Fruit fly (Drosophila melanogaster) whole organism, embryonic: Measurements from ENCODE around the gene Rad60.

Experiments used
- CG10959 ChIP-seq: fragments of 200-800 bp; sonication (Bioruptor generic); IDR thresholded peaks from 2 replicates; pipeline ENCODE4 v1.3.6; 2022; ENCODE audit warnings: missing biosample characterization, missing genetic modification characterization
- CG13624 ChIP-seq: fragments of 200-800 bp; sonication (Bioruptor generic); optimal IDR thresholded peaks from 2 replicates; lab custom pipeline; 2016; ENCODE audit warnings: missing biosample characterization, missing genetic modification characterization
- CG14710 ChIP-seq: fragments of 200-800 bp; sonication (Bioruptor generic); optimal IDR thresholded peaks from 3 replicates; lab custom pipeline; 2019; ENCODE audit warnings: missing biosample characterization, mild to moderate bottlenecking, missing genetic modification characterization, moderate library complexity
- CG15073 ChIP-seq: fragments of 200-800 bp; sonication (Bioruptor generic); optimal IDR thresholded peaks from 2 replicates; lab custom pipeline; 2016; ENCODE audit warnings: missing biosample characterization, missing genetic modification characterization
- CG17568 ChIP-seq: fragments of 200-800 bp; sonication (Bioruptor generic); optimal IDR thresholded peaks from 2 replicates; lab custom pipeline; 2018; ENCODE audit warnings: missing biosample characterization, mild to moderate bottlenecking, missing genetic modification characterization, moderate library complexity
- CG17829 ChIP-seq: fragments of 200-800 bp; optimal IDR thresholded peaks from 2 replicates; lab custom pipeline; 2019; ENCODE audit warnings: missing biosample characterization, mild to moderate bottlenecking, missing genetic modification characterization, moderate library complexity
- CG1792 ChIP-seq: fragments of 200-800 bp; sonication (Bioruptor generic); optimal IDR thresholded peaks from 2 replicates; lab custom pipeline; 2016; ENCODE audit warnings: missing biosample characterization, missing genetic modification characterization
- CG18011 ChIP-seq: fragments of 200-800 bp; sonication (Bioruptor generic); optimal IDR thresholded peaks from 2 replicates; lab custom pipeline; 2017; ENCODE audit warnings: missing biosample characterization, missing genetic modification characterization, mild to moderate bottlenecking, moderate library complexity, missing genotype
- CG3838 ChIP-seq: fragments of 200-800 bp; sonication (Bioruptor generic); optimal IDR thresholded peaks from 3 replicates; lab custom pipeline; 2016; ENCODE audit warnings: missing biosample characterization, missing genetic modification characterization
- CG4360 ChIP-seq: fragments of 200-800 bp; sonication (Bioruptor generic); IDR thresholded peaks from 2 replicates; pipeline ENCODE4 v1.3.6; 2022; ENCODE audit warnings: missing biosample characterization, missing genetic modification characterization
- CG4424 ChIP-seq: fragments of 200-800 bp; sonication (Bioruptor generic); optimal IDR thresholded peaks from 3 replicates; lab custom pipeline; 2016; ENCODE audit warnings: missing biosample characterization, missing genetic modification characterization
- CG4820 ChIP-seq: fragments of 200-800 bp; sonication (Bioruptor generic); optimal IDR thresholded peaks from 3 replicates; lab custom pipeline; 2016; ENCODE audit warnings: missing biosample characterization, missing genetic modification characterization
- CG6765 ChIP-seq: fragments of 200-800 bp; sonication (Bioruptor generic); optimal IDR thresholded peaks from 3 replicates; lab custom pipeline; 2017; ENCODE audit warnings: missing biosample characterization, mild to moderate bottlenecking, missing genetic modification characterization
- CG6854 ChIP-seq: fragments of 200-800 bp; sonication (Bioruptor generic); optimal IDR thresholded peaks from 3 replicates; lab custom pipeline; 2017; ENCODE audit warnings: missing biosample characterization, mild to moderate bottlenecking, missing genetic modification characterization
- CG7372 ChIP-seq: fragments of 200-800 bp; sonication (Bioruptor generic); IDR thresholded peaks from 2 replicates; pipeline ENCODE4 v1.3.6; 2022; ENCODE audit warnings: missing biosample characterization, missing genetic modification characterization
- CG7556 ChIP-seq: fragments of 200-800 bp; sonication (Bioruptor generic); optimal IDR thresholded peaks from 2 replicates; lab custom pipeline; 2017; ENCODE audit warnings: missing biosample characterization, mild to moderate bottlenecking, missing genetic modification characterization
- CG9817 ChIP-seq: fragments of 200-800 bp; sonication (Bioruptor generic); optimal IDR thresholded peaks from 2 replicates; lab custom pipeline; 2018; ENCODE audit warnings: missing biosample characterization, mild to moderate bottlenecking, missing genetic modification characterization, moderate library complexity
- CHES-1-like ChIP-seq: fragments of 200-800 bp; sonication (Bioruptor generic); optimal IDR thresholded peaks from 2 replicates; lab custom pipeline; 2016; ENCODE audit warnings: missing biosample characterization, missing genetic modification characterization
- D ChIP-seq, 2 experiments: fragments of 200-800 bp in 1 of 2; fragments of >200 bp in 1 of 2; sonication (Bioruptor generic) in 1 of 2; optimal IDR thresholded peaks; 2 replicates in 1 of 2; 3 replicates in 1 of 2; lab custom pipeline; 2017; ENCODE audit warnings: mild to moderate bottlenecking in 1 of 2, missing biosample characterization in 1 of 2, missing genetic modification characterization in 1 of 2, missing genetic modification reagents in 1 of 2
- D19A ChIP-seq: fragments of 200-800 bp; optimal IDR thresholded peaks from 3 replicates; lab custom pipeline; 2019; ENCODE audit warnings: missing biosample characterization, mild to moderate bottlenecking, missing genetic modification characterization, moderate library complexity
- Dfd ChIP-seq, 2 experiments: fragments of >200 bp; optimal IDR thresholded peaks; 2 replicates each; lab custom pipeline; 2017; ENCODE audit warnings: missing biosample characterization in 2 of 2, missing genetic modification characterization in 2 of 2
- Hey ChIP-seq: fragments of 200-800 bp; sonication (Bioruptor generic); optimal IDR thresholded peaks from 3 replicates; lab custom pipeline; 2018; ENCODE audit warnings: missing biosample characterization, mild to moderate bottlenecking, missing genetic modification characterization
- HmgZ ChIP-seq: fragments of 200-800 bp; sonication (Bioruptor generic); optimal IDR thresholded peaks from 2 replicates; lab custom pipeline; 2018; ENCODE audit warnings: missing biosample characterization, mild to moderate bottlenecking, missing genetic modification characterization
- Hmr ChIP-seq: fragments of 200-800 bp; sonication (Bioruptor generic); optimal IDR thresholded peaks from 3 replicates; lab custom pipeline; 2017; ENCODE audit warnings: mild to moderate bottlenecking, missing biosample characterization, missing genetic modification reagents, missing genetic modification characterization
- Max ChIP-seq: fragments of 200-800 bp; sonication (Bioruptor generic); optimal IDR thresholded peaks from 2 replicates; lab custom pipeline; 2016; ENCODE audit warnings: missing biosample characterization, mild to moderate bottlenecking, missing genetic modification characterization
- Meics ChIP-seq: fragments of 200-800 bp; sonication (Bioruptor generic); optimal IDR thresholded peaks from 2 replicates; lab custom pipeline; 2017; ENCODE audit warnings: missing biosample characterization, mild to moderate bottlenecking, missing genetic modification characterization
- NC2β ChIP-seq: fragments of 200-800 bp; sonication (Bioruptor generic); optimal IDR thresholded peaks from 2 replicates; lab custom pipeline; 2016; ENCODE audit warnings: missing biosample characterization, missing genetic modification characterization
- Nf-YC ChIP-seq: fragments of 200-800 bp; optimal IDR thresholded peaks from 3 replicates; lab custom pipeline; 2019; ENCODE audit warnings: missing biosample characterization, mild to moderate bottlenecking, missing genetic modification characterization, moderate library complexity
- Oaz ChIP-seq: fragments of 200-800 bp; sonication (Bioruptor generic); IDR thresholded peaks from 2 replicates; pipeline ENCODE4 v1.3.6; 2022; ENCODE audit warnings: missing biosample characterization, missing genetic modification characterization
- Opbp ChIP-seq: fragments of 200-800 bp; sonication (Bioruptor generic); IDR thresholded peaks from 3 replicates; pipeline ENCODE4 v1.3.6; 2022; ENCODE audit warnings: missing biosample characterization, missing genetic modification characterization; ENCODE audit not compliant: partially characterized antibody
- Sin3A ChIP-seq: fragments of >200 bp; optimal IDR thresholded peaks from 2 replicates; lab custom pipeline; 2018
- TFAM ChIP-seq: fragments of 200-800 bp; sonication (Bioruptor generic); optimal IDR thresholded peaks from 2 replicates; lab custom pipeline; 2017; ENCODE audit warnings: missing biosample characterization, missing genetic modification characterization, inconsistent platforms
- Taf1 ChIP-seq: fragments of 200-800 bp; sonication (Bioruptor generic); IDR thresholded peaks from 2 replicates; pipeline ENCODE4 v1.3.6; 2022; ENCODE audit warnings: missing biosample characterization, missing genetic modification characterization
- Vsx1 ChIP-seq: fragments of 200-800 bp; sonication (Bioruptor generic); optimal IDR thresholded peaks from 2 replicates; lab custom pipeline; 2017; ENCODE audit warnings: missing biosample characterization, mild to moderate bottlenecking, missing genetic modification characterization, missing genetic modification reagents
- ara ChIP-seq: fragments of 200-800 bp; sonication (Bioruptor generic); IDR thresholded peaks from 2 replicates; pipeline ENCODE4 v1.3.6; 2022; ENCODE audit warnings: missing biosample characterization, missing genetic modification characterization
- cwo ChIP-seq: fragments of 200-800 bp; sonication (Bioruptor generic); optimal IDR thresholded peaks from 3 replicates; lab custom pipeline; 2017; ENCODE audit warnings: missing biosample characterization, missing genetic modification characterization, mild to moderate bottlenecking, moderate library complexity, missing genetic modification reagents
- dan ChIP-seq: fragments of 200-800 bp; sonication (Bioruptor generic); IDR thresholded peaks from 2 replicates; pipeline ENCODE4 v1.3.6; 2022; ENCODE audit warnings: missing biosample characterization, missing genetic modification characterization
- exex ChIP-seq: fragments of 200-800 bp; sonication (Bioruptor generic); optimal IDR thresholded peaks from 4 replicates; lab custom pipeline; 2018; ENCODE audit warnings: missing biosample characterization, mild to moderate bottlenecking, missing genetic modification characterization, moderate library complexity
- insv ChIP-seq, 2 experiments: fragments of 200-800 bp; sonication (Bioruptor generic); optimal IDR thresholded peaks; 3 replicates each; lab custom pipeline; 2016 to 2018; ENCODE audit warnings: missing biosample characterization in 2 of 2, missing genetic modification characterization in 2 of 2
- jigr1 ChIP-seq: fragments of 200-800 bp; sonication (Bioruptor generic); IDR thresholded peaks from 3 replicates; pipeline ENCODE4 v1.3.6; 2022; ENCODE audit warnings: missing biosample characterization, missing genetic modification characterization
- jing ChIP-seq: fragments of 200-800 bp; sonication (Bioruptor generic); optimal IDR thresholded peaks from 2 replicates; lab custom pipeline; 2018; ENCODE audit warnings: missing biosample characterization, mild to moderate bottlenecking, missing genetic modification characterization
- knrl ChIP-seq: fragments of 200-800 bp; sonication (Bioruptor generic); IDR thresholded peaks from 3 replicates; pipeline ENCODE4 v1.3.6; 2022; ENCODE audit warnings: missing biosample characterization, missing genetic modification characterization; ENCODE audit not compliant: partially characterized antibody
- mirr ChIP-seq: fragments of 200-800 bp; sonication (Bioruptor generic); optimal IDR thresholded peaks from 3 replicates; lab custom pipeline; 2018; ENCODE audit warnings: missing biosample characterization, mild to moderate bottlenecking, missing genetic modification characterization
- nmo ChIP-seq: fragments of 200-800 bp; sonication (Bioruptor generic); optimal IDR thresholded peaks from 2 replicates; lab custom pipeline; 2018; ENCODE audit warnings: missing biosample characterization, mild to moderate bottlenecking, missing genetic modification characterization, moderate library complexity
- pan ChIP-seq, 4 experiments: fragments of >200 bp in 3 of 4; fragments of 200-800 bp in 1 of 4; sonication (Bioruptor generic) in 1 of 4; optimal IDR thresholded peaks in 3 of 4; IDR thresholded peaks in 1 of 4; 2 replicates each; pipeline versions ENCODE4 v1.3.6 to Lab custom; 2017 to 2022; ENCODE audit warnings: missing biosample characterization in 2 of 4, missing genetic modification characterization in 2 of 4, mixed read lengths in 1 of 4
- pho ChIP-seq: fragments of 200-800 bp; sonication (Bioruptor generic); optimal IDR thresholded peaks from 2 replicates; lab custom pipeline; 2016; ENCODE audit warnings: missing biosample characterization, missing genetic modification characterization
- run ChIP-seq: fragments of 200-800 bp; sonication (Bioruptor generic); optimal IDR thresholded peaks from 3 replicates; lab custom pipeline; 2018; ENCODE audit warnings: missing biosample characterization, mild to moderate bottlenecking, missing genetic modification characterization
- sd ChIP-seq: fragments of 200-800 bp; sonication (Bioruptor generic); optimal IDR thresholded peaks from 3 replicates; lab custom pipeline; 2018; ENCODE audit warnings: missing biosample characterization, mild to moderate bottlenecking, missing genetic modification characterization, moderate library complexity
- sna ChIP-seq: fragments of 200-800 bp; sonication (Bioruptor generic); IDR thresholded peaks from 2 replicates; pipeline ENCODE4 v1.3.6; 2022; ENCODE audit warnings: missing biosample characterization, missing genetic modification characterization; ENCODE audit not compliant: partially characterized antibody
- sr ChIP-seq: fragments of 200-800 bp; sonication (Bioruptor generic); IDR thresholded peaks from 3 replicates; pipeline ENCODE4 v1.3.6; 2022; ENCODE audit warnings: missing biosample characterization, missing genetic modification characterization
- stc ChIP-seq: fragments of 200-800 bp; sonication (Bioruptor generic); IDR thresholded peaks from 2 replicates; pipeline ENCODE4 v1.3.6; 2022; ENCODE audit warnings: missing biosample characterization, missing genetic modification characterization

Gene Rad60

dm6 chr3R:23212764-23213163 lies 38.5 kb downstream of the Rad60 start (continued):
- TF ChIP-seq jigr1 (GFP tag; lab: Robert Waterston, UW) (no peak), CG13624 (GFP tag; lab: Kevin White, UChicago) (no peak), CG17568 (GFP tag; lab: Kevin White, UChicago) (no peak), CG7556 (GFP tag; lab: Kevin White, UChicago) (no peak), Vsx1 (GFP tag; lab: Kevin White, UChicago) (no peak), CG6854 (GFP tag; lab: Kevin White, UChicago) (no peak), HmgZ (tag; lab: Kevin White, UChicago) (no peak), CG4360 (GFP tag; lab: Robert Waterston, UW) (no peak), jing (no peak), Opbp (no peak), Hey (tag; lab: Kevin White, UChicago) (peak; percentile 99), CG14710 (tag; lab: Kevin White, UChicago) (no peak), CHES-1-like (GFP tag; lab: Kevin White, UChicago) (no peak), CG4820 (GFP tag; lab: Kevin White, UChicago) (no peak), sna (GFP tag; lab: Robert Waterston, UW) (no peak), CG6765 (no peak), Taf1 (GFP tag; lab: Robert Waterston, UW) (no peak), sr (GFP tag; lab: Robert Waterston, UW) (no peak), run (tag; lab: Kevin White, UChicago) (no peak), CG3838 (GFP tag; lab: Kevin White, UChicago) (no peak), NC2β (no peak), Nf-YC (tag; lab: Kevin White, UChicago) (no peak), nmo (GFP tag; lab: Kevin White, UChicago) (no peak), Dfd (GFP tag; optimal IDR thresholded peaks at IDR 0.05; lab: Kevin White, UChicago) (no peak), pan (optimal IDR thresholded peaks at IDR 0.05; lab: Kevin White, UChicago) (no peak), pan (GFP tag; optimal IDR thresholded peaks at IDR 0.05 in 1 of 2, IDR thresholded peaks at IDR 0.05 in 1 of 2) (peak in 1 of 2 experiments; percentile 11), TFAM (no peak), Max (no peak), Hmr (GFP tag; lab: Kevin White, UChicago) (no peak), CG15073 (GFP tag; lab: Kevin White, UChicago) (no peak), D (optimal IDR thresholded peaks at IDR 0.05; lab: Kevin White, UChicago) (no peak), D (GFP tag; optimal IDR thresholded peaks at IDR 0.05; lab: Kevin White, UChicago) (no peak), exex (peak; percentile 68), CG10959 (GFP tag; lab: Robert Waterston, UW) (no peak), D19A (tag; lab: Kevin White, UChicago) (no peak), CG9817 (tag; lab: Kevin White, UChicago) (peak; percentile 12), cwo (peak; percentile 84), stc (GFP tag; lab: Robert Waterston, UW) (no peak), knrl (no peak), insv (GFP tag; optimal IDR thresholded peaks at IDR 0.05; lab: Kevin White, UChicago) (no peak), Sin3A (lab: Kevin White, UChicago) (no peak), CG17829 (tag; lab: Kevin White, UChicago) (no peak), pho (GFP tag; lab: Kevin White, UChicago) (no peak), dan (GFP tag; lab: Robert Waterston, UW) (no peak), CG18011 (GFP tag; lab: Kevin White, UChicago) (no peak), CG1792 (GFP tag; lab: Kevin White, UChicago) (no peak), CG7372 (GFP tag; lab: Robert Waterston, UW) (no peak), Meics (no peak), CG4424 (GFP tag; lab: Kevin White, UChicago) (no peak), ara (GFP tag; lab: Robert Waterston, UW) (no peak), Oaz (GFP tag; lab: Robert Waterston, UW) (no peak), mirr (GFP tag; lab: Kevin White, UChicago) (peak; percentile 28), sd (peak; percentile 37)
